Fruit fly (Drosophila melanogaster) whole organism: ENCODE data around the gene CG13063.

Source experiments
- CG8478 ChIP-seq: fragments of >200 bp; optimal IDR thresholded peaks from 2 replicates; lab custom pipeline; 2018; ENCODE audit warnings: inconsistent platforms
- psq ChIP-seq: fragments of >200 bp; optimal IDR thresholded peaks from 2 replicates; lab custom pipeline; 2017

dm6 chr3L:16261505-16261904, 44.9 kb upstream of the CG13063 start, which contains the start of gene CG34247:
- TF ChIP-seq CG8478, result no peak
- TF ChIP-seq psq, result no peak
